Worm (Caenorhabditis elegans) whole organism, early embryonic: ENCODE data around the gene C15C7.6.

Experiments used
- aly-1 ChIP-seq: sonication (generic microtip); optimal IDR thresholded peaks from 2 replicates; lab custom pipeline; 2016; ENCODE audit warnings: missing genetic modification characterization, missing compliant biosample characterization
- ama-1 ChIP-seq: fragments of 150-350 bp; optimal IDR thresholded peaks from 2 replicates; lab custom pipeline; 2014
- ceh-13 ChIP-seq: fragments of 200-800 bp; sonication (Bioruptor generic); optimal IDR thresholded peaks from 2 replicates; lab custom pipeline; 2018; ENCODE audit warnings: mild to moderate bottlenecking, missing genetic modification characterization, missing compliant biosample characterization
- ceh-36 ChIP-seq: sonication (generic microtip); optimal IDR thresholded peaks from 2 replicates; lab custom pipeline; 2016; ENCODE audit warnings: missing genetic modification characterization, inconsistent platforms, missing compliant biosample characterization
- flt-1 ChIP-seq: fragments of 200-800 bp; sonication (Bioruptor generic); IDR thresholded peaks from 2 replicates; pipeline ENCODE4 v1.3.6; 2022; ENCODE audit warnings: missing genetic modification characterization, missing compliant biosample characterization
- hmg-4 ChIP-seq: fragments of 200-800 bp; sonication (Bioruptor generic); optimal IDR thresholded peaks from 2 replicates; lab custom pipeline; 2018; ENCODE audit warnings: mild to moderate bottlenecking, missing genetic modification characterization, missing compliant biosample characterization
- pes-1 ChIP-seq: fragments of 200-800 bp; sonication (Bioruptor generic); IDR thresholded peaks from 2 replicates; pipeline ENCODE4 v1.3.6; 2022; ENCODE audit warnings: missing genetic modification reagents, missing genetic modification characterization, missing compliant biosample characterization
- scrt-1 ChIP-seq: fragments of 200-800 bp; sonication (Bioruptor generic); IDR thresholded peaks from 2 replicates; pipeline ENCODE4 v1.3.6; 2022; ENCODE audit warnings: missing genetic modification characterization, missing compliant biosample characterization
- tbx-11 ChIP-seq: fragments of 200-800 bp; sonication (Bioruptor generic); IDR thresholded peaks from 2 replicates; pipeline ENCODE4 v1.3.6; 2022; ENCODE audit warnings: missing genetic modification characterization, missing compliant biosample characterization
- tbx-37 ChIP-seq: fragments of 200-800 bp; sonication (Bioruptor generic); conservative IDR thresholded peaks from 2 replicates; pipeline ENCODE4 v1.3.6; 2022; ENCODE audit warnings: missing genetic modification reagents, missing genetic modification characterization, missing compliant biosample characterization

ce11 chrX:3126979-3127378, 43.4 kb downstream of the C15C7.6 start, which contains the start of gene spc-1:
- no peak for TF ChIP-seq hmg-4
- no peak for TF ChIP-seq ama-1
- TF ChIP-seq ceh-36 (tag; lab: Kevin White, UChicago) = no peak
- no peak for TF ChIP-seq pes-1 (GFP tag; lab: Robert Waterston, UW)
- no peak for TF ChIP-seq ceh-13
- TF ChIP-seq aly-1 (tag; lab: Kevin White, UChicago) = no peak
- no peak for TF ChIP-seq scrt-1
- no peak for TF ChIP-seq tbx-11 (GFP tag; lab: Robert Waterston, UW)
- no peak for TF ChIP-seq tbx-37 (GFP tag; lab: Robert Waterston, UW)
- no peak for TF ChIP-seq flt-1 (GFP tag; lab: Robert Waterston, UW)
